Worm (Caenorhabditis elegans) whole organism, L3 larva: ENCODE results near the gene T01H3.5.

ENCODE experiments used
- ZK546.5 ChIP-seq: sonication (generic microtip); optimal IDR thresholded peaks from 2 replicates; lab custom pipeline; 2017; ENCODE audit warnings: missing biosample characterization, missing genetic modification characterization
- aly-2 ChIP-seq: fragments of 150-350 bp; optimal IDR thresholded peaks from 2 replicates; lab custom pipeline; 2014; ENCODE audit warnings: missing biosample characterization, missing genetic modification characterization
- ceh-16 ChIP-seq: sonication (generic microtip); optimal IDR thresholded peaks from 2 replicates; lab custom pipeline; 2017; ENCODE audit warnings: missing biosample characterization, missing genetic modification characterization
- ceh-28 ChIP-seq: fragments of 150-350 bp; optimal IDR thresholded peaks from 2 replicates; lab custom pipeline; 2014; ENCODE audit warnings: missing biosample characterization, missing genetic modification reagents, missing genetic modification characterization
- ceh-82 ChIP-seq: fragments of 150-350 bp; optimal IDR thresholded peaks from 2 replicates; lab custom pipeline; 2014; ENCODE audit warnings: missing biosample characterization, missing genetic modification characterization
- ceh-9 ChIP-seq: sonication (generic microtip); optimal IDR thresholded peaks from 2 replicates; lab custom pipeline; 2018; ENCODE audit warnings: missing biosample characterization, missing genetic modification characterization
- daf-12 ChIP-seq: fragments of 150-350 bp; optimal IDR thresholded peaks from 2 replicates; lab custom pipeline; 2014; ENCODE audit warnings: missing biosample characterization, missing genetic modification reagents, missing genetic modification characterization
- egl-27 ChIP-seq: sonication (generic microtip); optimal IDR thresholded peaks from 4 replicates; lab custom pipeline; 2017; ENCODE audit warnings: missing biosample characterization, missing genetic modification reagents, missing genetic modification characterization
- egl-5 ChIP-seq: fragments of 150-350 bp; optimal IDR thresholded peaks from 2 replicates; lab custom pipeline; 2017; ENCODE audit warnings: missing biosample characterization, missing genetic modification reagents, missing genetic modification characterization, inconsistent platforms
- elt-1 ChIP-seq: fragments of 150-350 bp; optimal IDR thresholded peaks from 2 replicates; lab custom pipeline; 2014; ENCODE audit warnings: missing biosample characterization, missing genetic modification characterization
- elt-2 ChIP-seq: sonication (generic microtip); optimal IDR thresholded peaks from 2 replicates; lab custom pipeline; 2016; ENCODE audit warnings: missing genetic modification reagents, mild to moderate bottlenecking, missing genetic modification characterization, missing compliant biosample characterization
- eor-1 ChIP-seq, 2 experiments: fragments of 150-350 bp; optimal IDR thresholded peaks; 2 replicates each; lab custom pipeline; 2014 to 2018; ENCODE audit warnings: missing biosample characterization in 2 of 2, missing genetic modification characterization in 2 of 2
- fkh-10 ChIP-seq: sonication (generic microtip); optimal IDR thresholded peaks from 2 replicates; lab custom pipeline; 2017; ENCODE audit warnings: missing biosample characterization, missing genetic modification reagents, missing genetic modification characterization
- fkh-2 ChIP-seq: fragments of 150-350 bp; optimal IDR thresholded peaks from 2 replicates; lab custom pipeline; 2014; ENCODE audit warnings: missing biosample characterization, missing genetic modification reagents, missing genetic modification characterization
- fos-1 ChIP-seq: fragments of 150-350 bp; optimal IDR thresholded peaks from 2 replicates; lab custom pipeline; 2014; ENCODE audit warnings: missing biosample characterization, missing genetic modification characterization
- hmg-11 ChIP-seq: sonication (generic microtip); optimal IDR thresholded peaks from 2 replicates; lab custom pipeline; 2016; ENCODE audit warnings: missing genetic modification characterization, missing compliant biosample characterization
- lin-15B ChIP-seq: fragments of 150-350 bp; optimal IDR thresholded peaks from 2 replicates; lab custom pipeline; 2014; ENCODE audit warnings: missing biosample characterization, missing genetic modification characterization
- lin-39 ChIP-seq: fragments of 150-350 bp; optimal IDR thresholded peaks from 2 replicates; lab custom pipeline; 2018; ENCODE audit warnings: missing biosample characterization, missing genetic modification reagents, missing genetic modification characterization
- lsy-12 ChIP-seq: sonication (generic microtip); optimal IDR thresholded peaks from 2 replicates; lab custom pipeline; 2016; ENCODE audit warnings: mild to moderate bottlenecking, missing genetic modification characterization, missing compliant biosample characterization
- mdl-1 ChIP-seq: fragments of 150-350 bp; optimal IDR thresholded peaks from 2 replicates; lab custom pipeline; 2014; ENCODE audit warnings: missing biosample characterization, missing genetic modification characterization
- mml-1 ChIP-seq: fragments of 150-350 bp; sonication (generic microtip); optimal IDR thresholded peaks from 3 replicates; lab custom pipeline; 2014; ENCODE audit warnings: missing biosample characterization, missing genetic modification characterization
- nfya-1 ChIP-seq: sonication (generic microtip); optimal IDR thresholded peaks from 2 replicates; lab custom pipeline; 2017; ENCODE audit warnings: missing genetic modification characterization, mild to moderate bottlenecking, missing compliant biosample characterization, antibody characterized with exemption, moderate library complexity; ENCODE audit not compliant: insufficient read depth
- nhr-11 ChIP-seq: fragments of 150-350 bp; optimal IDR thresholded peaks from 2 replicates; lab custom pipeline; 2014; ENCODE audit warnings: missing biosample characterization, missing genetic modification characterization
- nhr-12 ChIP-seq: fragments of 150-350 bp; optimal IDR thresholded peaks from 2 replicates; lab custom pipeline; 2014; ENCODE audit warnings: missing biosample characterization, missing genetic modification characterization
- nhr-237 ChIP-seq: fragments of 150-350 bp; optimal IDR thresholded peaks from 2 replicates; lab custom pipeline; 2014; ENCODE audit warnings: missing biosample characterization, missing genetic modification characterization
- nhr-25 ChIP-seq: sonication (generic microtip); optimal IDR thresholded peaks from 2 replicates; lab custom pipeline; 2017; ENCODE audit warnings: missing biosample characterization, missing genetic modification characterization
- nhr-28 ChIP-seq: fragments of 150-350 bp; optimal IDR thresholded peaks from 2 replicates; lab custom pipeline; 2014; ENCODE audit warnings: missing biosample characterization, missing genetic modification characterization
- nhr-67 ChIP-seq: fragments of 150-350 bp; optimal IDR thresholded peaks from 2 replicates; lab custom pipeline; 2014; ENCODE audit warnings: missing biosample characterization, missing genetic modification characterization
- nhr-76 ChIP-seq: fragments of 150-350 bp; sonication (generic microtip); optimal IDR thresholded peaks from 5 replicates; lab custom pipeline; 2014; ENCODE audit warnings: missing biosample characterization, missing genetic modification characterization
- nhr-77 ChIP-seq: fragments of 150-350 bp; optimal IDR thresholded peaks from 2 replicates; lab custom pipeline; 2014; ENCODE audit warnings: missing biosample characterization, missing genetic modification characterization
- pha-4 ChIP-seq: fragments of 150-350 bp; optimal IDR thresholded peaks from 2 replicates; lab custom pipeline; 2014; ENCODE audit warnings: missing biosample characterization, missing genetic modification reagents, missing genetic modification characterization
- pqm-1 ChIP-seq: fragments of 150-350 bp; optimal IDR thresholded peaks from 2 replicates; lab custom pipeline; 2017; ENCODE audit warnings: missing biosample characterization, missing genetic modification characterization, inconsistent platforms
- sea-2 ChIP-seq: fragments of 150-350 bp; sonication (generic microtip); optimal IDR thresholded peaks from 4 replicates; lab custom pipeline; 2014; ENCODE audit warnings: missing biosample characterization, missing genetic modification reagents, missing genetic modification characterization
- skn-1 ChIP-seq: fragments of 150-350 bp; optimal IDR thresholded peaks from 2 replicates; lab custom pipeline; 2014; ENCODE audit warnings: missing biosample characterization, missing genetic modification characterization
- tbx-2 ChIP-seq: sonication (generic microtip); optimal IDR thresholded peaks from 2 replicates; lab custom pipeline; 2016; ENCODE audit warnings: mild to moderate bottlenecking, missing genetic modification characterization, missing compliant biosample characterization
- unc-39 ChIP-seq: sonication (generic microtip); optimal IDR thresholded peaks from 4 replicates; lab custom pipeline; 2017; ENCODE audit warnings: missing biosample characterization, missing genetic modification characterization
- unc-62 ChIP-seq: fragments of 150-350 bp; sonication (generic microtip); optimal IDR thresholded peaks from 4 replicates; lab custom pipeline; 2014; ENCODE audit warnings: missing biosample characterization, missing genetic modification reagents, missing genetic modification characterization
- zag-1 ChIP-seq: fragments of 150-350 bp; optimal IDR thresholded peaks from 2 replicates; lab custom pipeline; 2014; ENCODE audit warnings: missing biosample characterization, missing genetic modification characterization
- ztf-11 ChIP-seq: fragments of 150-350 bp; optimal IDR thresholded peaks from 2 replicates; lab custom pipeline; 2014; ENCODE audit warnings: missing biosample characterization, missing genetic modification characterization

The T01H3.5 gene

DNA sequence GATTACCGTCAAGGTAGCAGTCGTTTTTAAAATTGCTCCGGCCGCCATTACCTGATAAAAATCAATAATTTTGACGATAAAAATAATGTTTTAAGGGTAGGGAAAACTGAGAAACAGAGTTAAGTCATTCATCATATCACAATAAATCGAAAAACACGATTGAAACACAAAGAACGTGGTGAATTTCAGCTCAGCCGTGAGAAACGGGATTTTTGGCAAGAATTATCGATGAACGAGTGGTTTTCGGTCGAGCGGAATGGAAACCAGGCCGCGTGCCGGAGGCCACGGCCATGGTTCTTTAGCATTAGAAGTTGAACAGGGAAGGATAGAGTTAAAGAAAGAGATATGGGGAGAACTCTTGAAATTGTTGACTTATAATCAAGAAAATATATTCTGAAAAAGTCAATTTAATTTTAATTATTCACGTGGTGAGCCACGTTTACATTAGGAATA lies at the start of gene T01H3.5, which contains the start of gene vha-4:
TSS of gene T01H3.5 (plus strand) at position 351 of the 453 bp plus-strand sequence.
TSS of gene vha-4 (minus strand) at position 51 of the 453 bp plus-strand sequence.
- TF ChIP-seq hmg-11 (tag; lab: Kevin White, UChicago) (peak; percentile 52), nhr-76 (tag; lab: Kevin White, UChicago) (no peak), lin-15B (tag; lab: Kevin White, UChicago) (peak; percentile 4)

DNA sequence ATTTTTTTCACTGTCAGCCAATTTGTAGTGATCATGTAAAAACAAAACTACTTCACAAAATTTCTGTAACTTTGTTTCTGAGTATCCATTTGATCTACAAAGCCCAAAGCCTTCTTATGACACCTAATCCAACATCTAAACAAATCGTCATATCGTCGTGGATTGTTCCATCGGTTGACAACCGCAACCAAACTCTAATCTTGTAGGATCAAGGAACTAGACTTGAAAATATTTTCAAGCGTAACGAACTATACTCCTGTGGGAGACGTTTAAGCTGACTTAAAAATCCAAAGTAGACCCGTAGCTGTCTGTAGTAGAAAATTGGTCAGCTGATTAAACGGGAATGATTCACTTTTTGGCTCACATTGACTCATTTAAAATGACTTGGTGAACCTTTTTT lies 49.8 kb upstream of the T01H3.5 start:
- no peak for TF ChIP-seq ceh-82 (tag; lab: Kevin White, UChicago)
- TF ChIP-seq fos-1 (tag; lab: Kevin White, UChicago): no peak
- TF ChIP-seq daf-12 (tag; lab: Kevin White, UChicago): no peak
- no peak for TF ChIP-seq nfya-1 (tag; lab: Kevin White, UChicago)
- TF ChIP-seq nhr-77: no peak
- no peak for TF ChIP-seq elt-1 (tag; lab: Kevin White, UChicago)
- TF ChIP-seq ztf-11 (tag; lab: Kevin White, UChicago): no peak
- no peak for TF ChIP-seq nhr-76 (tag; lab: Kevin White, UChicago)
- TF ChIP-seq tbx-2: no peak
- no peak for TF ChIP-seq nhr-12
- TF ChIP-seq nhr-67 (tag; lab: Kevin White, UChicago): no peak
- TF ChIP-seq unc-39 (tag; lab: Kevin White, UChicago): no peak
- no peak for TF ChIP-seq ceh-16 (tag; lab: Kevin White, UChicago)
- TF ChIP-seq zag-1: no peak
- TF ChIP-seq mml-1 (tag; lab: Kevin White, UChicago): no peak
- no peak for TF ChIP-seq lsy-12 (tag; lab: Kevin White, UChicago)
- no peak for TF ChIP-seq pqm-1 (tag; lab: Kevin White, UChicago)
- TF ChIP-seq ceh-9 (tag; lab: Kevin White, UChicago): no peak
- TF ChIP-seq skn-1 (tag; lab: Kevin White, UChicago): no peak

DNA sequence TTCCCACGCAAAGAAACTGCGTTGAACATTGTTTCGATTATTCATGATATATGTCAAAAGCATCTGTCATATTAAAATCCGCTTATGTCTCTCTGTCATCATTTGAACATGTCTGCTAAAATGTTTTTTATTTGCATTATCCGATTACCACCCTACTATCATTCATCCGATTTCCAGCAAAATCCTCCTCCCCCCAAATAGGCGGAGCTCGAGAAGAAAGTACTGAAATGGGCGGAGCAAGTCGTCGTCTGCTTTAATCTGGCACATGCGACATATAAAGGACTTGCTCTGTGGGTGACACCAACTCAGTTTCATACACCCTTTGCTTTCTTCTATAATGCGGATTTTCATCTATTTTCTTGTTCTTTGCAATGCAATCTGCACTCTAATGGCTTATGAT lies 47.4 kb upstream of the T01H3.5 start, which contains the start of gene T09A5.14:
TSS of gene T09A5.14 (plus strand) at position 301 of the 400 bp plus-strand sequence.
- TF ChIP-seq elt-1 (tag; lab: Kevin White, UChicago): no peak
- TF ChIP-seq nhr-237 (tag; lab: Kevin White, UChicago): no peak
- TF ChIP-seq fkh-10 (GFP tag; lab: Kevin White, UChicago): no peak
- no peak for TF ChIP-seq ZK546.5 (tag; lab: Kevin White, UChicago)
- no peak for TF ChIP-seq lin-39 (tag; lab: Kevin White, UChicago)

DNA sequence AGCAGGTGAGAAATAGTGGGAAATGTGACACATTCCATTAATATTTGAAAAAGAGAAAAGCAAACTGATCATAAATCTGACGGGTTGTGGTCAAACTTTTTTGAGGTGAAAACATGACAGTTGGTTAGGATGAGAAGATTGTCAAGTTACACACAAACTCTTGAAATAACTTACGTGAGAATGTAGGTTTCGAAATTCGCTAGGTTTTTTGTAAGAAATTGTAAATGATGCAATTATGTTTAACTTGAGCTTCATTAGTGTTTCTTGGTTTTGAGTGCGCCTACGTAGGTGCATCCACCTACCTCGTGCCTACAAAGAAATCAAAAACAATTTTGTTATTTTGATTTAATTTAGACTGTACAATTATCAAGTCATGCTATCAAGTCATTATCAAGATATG lies 44.1 kb upstream of the T01H3.5 start, which contains the start of gene cex-2:
TSS of gene cex-2 (minus strand) at position 101 of the 400 bp plus-strand sequence.
- no peak for TF ChIP-seq ceh-28 (tag; lab: Kevin White, UChicago)
- TF ChIP-seq pha-4 (tag; lab: Kevin White, UChicago): peak; percentile 28

DNA sequence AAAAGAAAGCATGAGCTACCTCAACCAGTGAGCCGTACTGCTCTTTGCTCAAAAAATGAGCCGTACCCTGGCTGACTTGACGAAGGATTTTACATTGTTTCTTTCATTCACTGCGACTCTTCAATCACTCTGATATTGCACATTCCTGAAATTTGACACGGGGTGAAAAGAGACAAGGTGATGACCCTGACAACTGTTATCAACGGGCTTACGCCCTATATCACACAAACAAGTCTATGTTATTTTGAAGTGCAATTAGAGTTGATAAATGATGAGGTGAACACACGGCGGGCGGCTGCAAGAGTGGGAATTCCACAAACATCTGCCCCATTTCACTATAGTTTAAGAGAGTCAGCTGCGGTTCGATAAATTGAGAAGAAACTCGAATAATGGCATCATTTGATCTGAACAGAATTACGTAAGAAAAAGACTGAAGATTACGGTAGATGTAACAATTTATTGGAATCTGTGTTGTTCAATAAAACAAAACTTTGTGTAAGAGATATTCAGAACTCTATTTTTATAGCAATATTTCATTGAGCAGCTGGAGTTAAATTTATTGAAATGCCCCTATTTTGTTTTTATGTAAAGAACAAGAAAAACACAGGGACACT lies 42.7 kb upstream of the T01H3.5 start:
- TF ChIP-seq nhr-11: peak; percentile 37
- TF ChIP-seq nfya-1 (tag; lab: Kevin White, UChicago): peak; percentile 12
- peak; percentile 80 for TF ChIP-seq egl-5 (tag; lab: Kevin White, UChicago)
- no peak for TF ChIP-seq unc-39 (tag; lab: Kevin White, UChicago)
- TF ChIP-seq unc-62 (GFP tag; lab: Kevin White, UChicago): peak; percentile 47
- TF ChIP-seq ZK546.5 (tag; lab: Kevin White, UChicago): no peak
- TF ChIP-seq lin-39 (tag; lab: Kevin White, UChicago): peak; percentile 59

DNA sequence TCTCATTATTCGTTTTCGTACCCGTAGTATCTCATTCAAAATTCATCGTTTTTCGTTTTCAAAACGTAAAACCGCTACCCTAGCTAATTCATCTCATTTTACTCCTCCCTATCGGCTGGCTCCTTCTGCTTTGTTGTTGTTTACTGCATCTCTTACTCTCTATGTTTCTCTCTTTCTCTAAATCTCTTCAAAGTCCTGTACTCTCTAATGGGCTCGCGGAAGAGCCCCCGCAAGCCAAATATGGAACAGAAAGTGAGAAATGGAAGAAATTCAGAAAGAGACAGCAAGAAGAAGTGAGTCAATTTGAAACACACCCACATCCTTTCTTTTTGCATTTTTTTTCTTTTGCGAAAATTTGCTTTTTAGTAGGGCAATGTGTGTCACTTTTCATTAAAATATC lies 40.8 kb upstream of the T01H3.5 start:
- no peak for TF ChIP-seq lin-15B (tag; lab: Kevin White, UChicago)
- TF ChIP-seq ceh-28 (tag; lab: Kevin White, UChicago): no peak
- no peak for TF ChIP-seq eor-1 (tag; optimal IDR thresholded peaks at IDR 0.05; lab: Kevin White, UChicago)
- TF ChIP-seq ztf-11 (tag; lab: Kevin White, UChicago): no peak
- no peak for TF ChIP-seq lsy-12 (tag; lab: Kevin White, UChicago)
- no peak for TF ChIP-seq elt-2 (tag; lab: Kevin White, UChicago)
- TF ChIP-seq egl-27 (tag; lab: Kevin White, UChicago): no peak
- TF ChIP-seq mdl-1 (tag; lab: Kevin White, UChicago): no peak
- TF ChIP-seq aly-2 (tag; lab: Kevin White, UChicago): no peak
- TF ChIP-seq nfya-1 (tag; lab: Kevin White, UChicago): peak; percentile 46
- TF ChIP-seq nhr-25 (tag; lab: Kevin White, UChicago): no peak
- no peak for TF ChIP-seq tbx-2
- TF ChIP-seq lin-39 (tag; lab: Kevin White, UChicago): peak; percentile 91
- no peak for TF ChIP-seq unc-62 (GFP tag; lab: Kevin White, UChicago)
- TF ChIP-seq mml-1 (tag; lab: Kevin White, UChicago): no peak
- TF ChIP-seq nhr-11: no peak
- peak; percentile 5 for TF ChIP-seq sea-2 (GFP tag; lab: Kevin White, UChicago)
- TF ChIP-seq hmg-11 (tag; lab: Kevin White, UChicago): no peak
- peak; percentile 1 for TF ChIP-seq pha-4 (tag; lab: Kevin White, UChicago)
- TF ChIP-seq nhr-237 (tag; lab: Kevin White, UChicago): no peak
- TF ChIP-seq zag-1: no peak
- TF ChIP-seq nhr-28 (tag; lab: Kevin White, UChicago): no peak
- TF ChIP-seq fkh-2: peak; percentile 51
- no peak for TF ChIP-seq nhr-67 (tag; lab: Kevin White, UChicago)
- no peak for TF ChIP-seq ceh-82 (tag; lab: Kevin White, UChicago)
